Worm (Caenorhabditis elegans) whole organism, L3 larva: ENCODE data around the gene acr-9.
A peak's percentile ranks its signal among the peaks of the same experiment; 100 is the strongest.

Source experiments
- egl-27 ChIP-seq: sonication (generic microtip); optimal IDR thresholded peaks from 4 replicates; lab custom pipeline; 2017; ENCODE audit warnings: missing biosample characterization, missing genetic modification reagents, missing genetic modification characterization
- nhr-11 ChIP-seq: fragments of 150-350 bp; optimal IDR thresholded peaks from 2 replicates; lab custom pipeline; 2014; ENCODE audit warnings: missing biosample characterization, missing genetic modification characterization
- snpc-4 ChIP-seq: fragments of 150-350 bp; optimal IDR thresholded peaks from 2 replicates; lab custom pipeline; 2014; ENCODE audit warnings: missing biosample characterization, missing genetic modification characterization

DNA sequence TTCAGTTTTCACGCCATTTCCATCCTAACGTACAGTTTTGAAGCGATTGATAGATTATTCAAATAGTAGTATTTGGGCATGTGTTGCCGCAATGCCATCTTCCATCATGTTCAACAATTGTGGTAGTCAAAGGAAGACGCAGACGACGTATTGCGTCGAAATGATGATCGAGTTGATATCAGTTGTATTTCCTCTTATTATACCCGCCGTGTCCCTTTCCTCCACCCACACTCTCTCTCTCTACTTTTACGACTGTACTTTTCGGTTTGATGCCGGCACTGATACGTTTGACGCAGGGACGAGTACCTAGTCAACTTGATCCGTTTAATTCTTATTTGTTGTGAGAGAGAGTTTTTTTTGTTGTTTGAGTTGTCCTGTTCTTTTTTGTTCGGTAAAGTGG, 25.9 kb upstream of the acr-9 start:
- TF ChIP-seq nhr-11 (tag; lab: Kevin White, UChicago), result no peak
- peak; percentile 1 for TF ChIP-seq snpc-4 (tag; lab: Kevin White, UChicago)
- no peak for TF ChIP-seq egl-27 (tag; lab: Kevin White, UChicago)
